Worm (Caenorhabditis elegans) whole organism, L4 larva: ENCODE data around the gene C43H6.4.

ENCODE experiments used
- ama-1 ChIP-seq: fragments of 150-350 bp; optimal IDR thresholded peaks from 2 replicates; lab custom pipeline; 2014; ENCODE audit warnings: inconsistent platforms, mixed read lengths
- pqm-1 ChIP-seq: sonication (generic microtip); optimal IDR thresholded peaks from 2 replicates; lab custom pipeline; 2017; ENCODE audit warnings: missing biosample characterization, missing genetic modification characterization

DNA sequence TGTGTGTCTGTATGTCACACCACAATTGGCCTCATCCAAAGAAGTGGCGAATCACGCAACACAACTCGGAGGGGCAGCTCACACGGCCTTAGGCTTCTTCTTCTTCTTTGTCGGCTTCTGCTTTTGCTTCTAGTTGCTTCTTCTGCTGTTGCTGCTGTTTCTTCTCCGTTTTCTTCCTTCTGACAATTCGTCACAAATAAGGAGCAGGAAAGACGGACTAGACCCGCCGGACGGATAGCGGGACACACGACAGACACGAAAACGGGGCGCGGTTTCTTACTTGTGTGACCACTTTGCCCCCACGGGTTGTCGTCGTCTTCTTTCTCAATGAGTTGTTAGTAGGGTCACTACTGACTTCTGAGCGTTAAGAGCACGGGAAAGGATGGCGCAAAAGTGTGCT is 52.3 kb downstream of the C43H6.4 start:
- TF ChIP-seq ama-1 (no peak), pqm-1 (tag; lab: Kevin White, UChicago) (no peak)
